Fruit fly (Drosophila melanogaster) whole organism: ENCODE results near the gene CG6276.

Experiments
- CG8478 ChIP-seq: fragments of >200 bp; optimal IDR thresholded peaks from 2 replicates; lab custom pipeline; 2018; ENCODE audit warnings: inconsistent platforms
- Dll ChIP-seq: fragments of >200 bp; optimal IDR thresholded peaks from 2 replicates; lab custom pipeline; 2017
- EcR ChIP-seq, 2 experiments: fragments of >200 bp; optimal IDR thresholded peaks; 2 replicates each; lab custom pipeline; 2017; ENCODE audit warnings: missing biosample characterization in 2 of 2, missing genetic modification characterization in 2 of 2, missing genetic modification reagents in 2 of 2
- pan ChIP-seq: fragments of >200 bp; optimal IDR thresholded peaks from 2 replicates; lab custom pipeline; 2017
- psq ChIP-seq: fragments of >200 bp; optimal IDR thresholded peaks from 2 replicates; lab custom pipeline; 2017
- usp ChIP-seq: fragments of >200 bp; optimal IDR thresholded peaks from 2 replicates; lab custom pipeline; 2017; ENCODE audit warnings: missing biosample characterization, missing genetic modification characterization, mixed read lengths

CG6276 gene

dm6 chr3R:15319912-15320746, at the start of gene CG6276, which contains the start of gene CG44040:
Gene CG6276 (minus strand): TSS chr3R:15320069.
Gene CG44040 (plus strand): TSS chr3R:15320378.
- TF ChIP-seq pan (no peak), Dll (lab: Kevin White, UChicago) (no peak), CG8478 (no peak), usp (GFP tag; lab: Kevin White, UChicago) (no peak), psq (no peak), EcR (GFP tag; optimal IDR thresholded peaks at IDR 0.05; lab: Kevin White, UChicago) (no peak)

DNA sequence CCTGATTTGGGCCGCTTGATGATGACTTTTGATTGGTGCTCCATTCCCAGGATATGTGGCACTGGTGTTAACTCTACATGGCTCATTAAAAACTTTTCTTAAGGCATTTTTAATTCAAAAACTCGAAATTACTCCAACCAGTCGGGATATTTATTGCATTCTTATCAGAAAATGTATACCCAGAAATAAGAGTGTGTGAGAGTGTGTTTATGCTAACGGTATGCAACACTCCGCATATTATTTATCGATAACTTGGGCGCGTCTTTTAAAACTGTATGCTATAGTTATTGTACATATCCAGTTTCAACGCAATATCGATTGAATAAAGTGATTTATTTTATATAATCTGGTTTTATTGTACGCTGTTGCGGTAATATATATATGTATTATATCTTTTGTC, 47.6 kb upstream of the CG6276 start, which contains the start of gene CG34404:
TSS of gene CG34404 (minus strand) at position 189 of the 400 bp plus-strand sequence.
- TF ChIP-seq CG8478 (no peak), psq (no peak), EcR (GFP tag; optimal IDR thresholded peaks at IDR 0.05; lab: Kevin White, UChicago) (no peak), pan (no peak), usp (GFP tag; lab: Kevin White, UChicago) (no peak), Dll (lab: Kevin White, UChicago) (no peak)

dm6 chr3R:15366839-15367238, 47.0 kb upstream of the CG6276 start:
- TF ChIP-seq psq (no peak), usp (GFP tag; lab: Kevin White, UChicago) (no peak), EcR (GFP tag; optimal IDR thresholded peaks at IDR 0.05; lab: Kevin White, UChicago) (no peak), Dll (lab: Kevin White, UChicago) (no peak), pan (no peak), CG8478 (no peak)

DNA sequence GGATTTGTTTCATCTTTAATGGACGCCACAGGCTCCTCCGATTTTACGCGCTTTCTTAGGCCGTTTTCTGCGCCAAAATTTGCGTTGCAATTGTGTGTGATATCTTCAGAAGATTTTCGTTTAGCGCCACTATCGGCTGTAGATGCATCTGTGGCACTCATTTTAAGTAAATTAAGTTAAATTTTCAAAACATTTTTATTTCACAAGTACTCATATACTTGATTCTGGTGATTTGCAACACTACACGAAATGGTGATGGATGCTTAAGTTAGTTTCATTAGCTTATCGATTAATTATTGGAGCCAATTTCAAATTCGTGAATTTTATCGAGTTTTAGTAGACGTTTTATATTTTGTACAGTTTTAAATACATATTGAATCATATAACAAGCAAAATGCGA, 43.7 kb upstream of the CG6276 start, which contains the start of gene CG6171:
TSS of gene CG6171 (minus strand) at position 250 of the 400 bp plus-strand sequence.
- TF ChIP-seq psq (no peak), Dll (lab: Kevin White, UChicago) (no peak)

DNA sequence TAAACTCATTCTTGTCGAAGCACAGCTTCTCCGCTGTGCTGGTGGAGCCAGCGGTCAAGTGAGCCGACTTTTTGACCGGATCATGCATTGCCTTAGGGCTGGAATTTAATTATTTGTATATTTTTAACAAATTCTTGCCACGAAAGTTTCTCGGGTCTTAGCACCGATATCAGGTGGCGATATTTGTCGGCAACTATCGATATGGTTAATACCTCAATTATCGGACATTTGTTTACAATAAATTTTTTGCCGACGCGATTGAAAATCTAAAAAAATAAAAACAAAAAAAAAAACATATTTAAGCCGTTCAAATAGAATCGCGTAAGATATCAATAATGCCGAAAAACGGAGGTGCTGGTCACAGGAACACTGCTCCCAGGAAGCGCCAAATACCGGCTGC, 41.6 kb upstream of the CG6276 start, which contains the start of the genes Cog2 and Trax:
TSS of gene Cog2 (minus strand) at position 168 of the 400 bp plus-strand sequence.
TSS of gene Trax (plus strand) at position 203 of the 400 bp plus-strand sequence.
- TF ChIP-seq pan (no peak), CG8478 (no peak), EcR (GFP tag; optimal IDR thresholded peaks at IDR 0.05; lab: Kevin White, UChicago) (no peak), usp (GFP tag; lab: Kevin White, UChicago) (no peak)

DNA sequence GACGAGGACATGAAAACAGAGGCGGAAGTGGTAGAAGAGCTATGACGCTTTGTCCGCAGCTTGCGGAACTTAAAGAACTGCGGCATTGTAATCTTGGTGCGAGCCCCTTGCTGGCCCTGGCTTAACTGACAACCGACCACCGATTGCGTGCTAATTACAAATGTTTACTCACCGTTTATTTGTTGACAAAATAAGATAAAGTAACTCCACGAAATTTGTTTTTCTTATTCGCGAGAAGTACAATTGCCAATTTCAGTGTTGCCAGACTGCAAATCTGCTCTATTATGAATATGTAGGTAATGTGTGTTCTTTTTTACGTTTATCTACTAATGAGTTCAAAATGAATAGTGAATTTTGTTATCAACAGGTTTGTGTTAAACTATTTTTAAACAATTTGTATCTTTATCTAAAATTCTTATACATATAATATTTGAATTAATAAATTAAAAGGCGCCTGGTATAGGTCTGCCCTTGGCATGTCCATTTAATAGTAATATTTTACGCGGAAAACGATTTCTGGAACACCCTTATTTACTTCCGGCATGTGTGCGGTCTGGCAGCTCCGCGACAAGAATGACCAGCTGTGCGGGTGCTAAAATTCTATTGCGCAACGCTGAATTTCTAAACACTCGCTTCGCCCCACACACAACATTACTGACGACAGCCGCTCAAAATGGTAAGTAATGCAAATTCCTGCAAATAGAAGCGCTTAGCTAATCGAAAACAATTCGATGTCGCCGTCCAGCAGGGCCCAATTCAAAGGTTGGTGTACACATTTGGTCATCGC, 37.0 kb upstream of the CG6276 start, which contains the start of the genes Atg4b and Hibch:
TSS of gene Atg4b (minus strand) at position 280 of the 787 bp plus-strand sequence.
TSS of gene Hibch (plus strand) at position 585 of the 787 bp plus-strand sequence.
- TF ChIP-seq pan = no peak
- TF ChIP-seq CG8478 = peak; percentile 60

DNA sequence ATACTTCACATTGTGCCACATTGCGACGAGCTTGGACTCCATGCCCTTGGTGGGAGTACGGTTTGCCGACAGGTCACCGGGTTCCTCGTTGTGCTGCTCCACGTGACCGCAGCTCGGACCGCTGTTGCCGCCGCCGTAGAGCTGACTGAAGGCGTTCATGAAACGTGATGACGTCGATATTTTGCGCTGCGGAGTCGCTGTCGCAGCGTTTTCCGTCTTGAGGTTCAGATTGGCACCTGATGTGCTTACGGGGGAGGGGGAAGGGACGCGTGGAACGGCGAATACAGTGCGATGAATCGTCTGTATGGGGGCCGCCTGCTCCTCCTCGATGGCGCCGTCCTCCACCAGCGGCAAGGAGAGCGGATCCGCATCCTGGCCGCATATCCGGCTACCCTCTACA, 36.3 kb upstream of the CG6276 start:
- TF ChIP-seq CG8478 (no peak), pan (no peak), usp (GFP tag; lab: Kevin White, UChicago) (no peak), EcR (GFP tag; optimal IDR thresholded peaks at IDR 0.05; lab: Kevin White, UChicago) (no peak), psq (no peak), Dll (lab: Kevin White, UChicago) (no peak)

- TF ChIP-seq Dll (lab: Kevin White, UChicago) (no peak), pan (no peak), EcR (GFP tag; optimal IDR thresholded peaks at IDR 0.05; lab: Kevin White, UChicago) (no peak), usp (GFP tag; lab: Kevin White, UChicago) (no peak), CG8478 (no peak), psq (no peak)
Measured at dm6 chr3R:15354019-15354418, 34.1 kb upstream of the CG6276 start.

DNA sequence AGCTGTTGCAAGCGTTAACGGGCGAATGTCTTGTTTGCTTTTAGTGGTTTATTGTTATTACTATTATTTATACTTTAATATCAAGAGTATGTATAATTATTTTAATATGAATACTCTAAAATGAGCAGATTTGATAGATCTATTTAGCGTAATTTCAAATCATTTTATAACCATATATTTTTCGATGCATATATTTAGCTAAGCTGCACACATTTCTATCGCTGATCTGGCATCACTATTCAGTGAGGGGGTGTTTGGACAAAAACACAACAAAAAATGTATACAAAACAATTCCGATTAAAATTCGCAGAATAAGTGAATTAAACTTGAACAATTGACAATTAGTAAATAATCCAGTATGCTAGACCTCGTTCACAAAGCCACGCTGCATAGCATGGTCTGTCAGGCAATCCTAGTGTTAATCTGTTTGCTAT, 31.1 kb upstream of the CG6276 start, which contains the start of the genes Trs33 and Tmtc4:
TSS of gene Trs33 (minus strand) at position 3 of the 434 bp plus-strand sequence.
TSS of gene Tmtc4 (plus strand) at position 233 of the 434 bp plus-strand sequence.
- TF ChIP-seq EcR (GFP tag; optimal IDR thresholded peaks at IDR 0.05; lab: Kevin White, UChicago) (no peak), psq (no peak), pan (no peak), CG8478 (no peak), usp (GFP tag; lab: Kevin White, UChicago) (no peak), Dll (lab: Kevin White, UChicago) (no peak)

DNA sequence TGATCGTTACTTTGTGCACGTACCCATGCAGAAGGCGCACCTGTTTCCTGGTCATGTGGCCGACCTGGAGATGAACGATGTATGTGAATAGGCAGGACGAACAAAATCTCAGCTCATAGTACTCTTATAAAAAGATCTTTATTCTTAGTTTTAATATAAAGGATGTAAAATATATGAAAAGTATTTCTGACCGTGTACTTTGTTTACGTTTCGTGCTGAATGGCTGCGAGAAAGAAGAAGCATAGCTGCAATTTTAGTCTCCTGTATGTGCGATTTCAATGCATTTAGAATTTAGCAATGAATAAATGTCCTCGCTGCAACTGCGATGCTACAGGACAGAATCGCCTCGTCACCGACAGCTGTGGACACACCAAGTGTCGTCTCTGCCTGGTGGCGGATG, 28.0 kb upstream of the CG6276 start, which contains the start of the genes CG42726 and CG42727:
TSS of gene CG42726 (plus strand) at position 227 of the 400 bp plus-strand sequence.
TSS of gene CG42727 (plus strand) at position 227 of the 400 bp plus-strand sequence.
- TF ChIP-seq psq (no peak), Dll (lab: Kevin White, UChicago) (no peak), usp (GFP tag; lab: Kevin White, UChicago) (no peak), CG8478 (no peak), EcR (GFP tag; optimal IDR thresholded peaks at IDR 0.05; lab: Kevin White, UChicago) (no peak), pan (no peak)

- no peak for TF ChIP-seq Dll (lab: Kevin White, UChicago)
- no peak for TF ChIP-seq EcR (GFP tag; optimal IDR thresholded peaks at IDR 0.05; lab: Kevin White, UChicago)
- no peak for TF ChIP-seq usp (GFP tag; lab: Kevin White, UChicago)
- no peak for TF ChIP-seq CG8478
- no peak for TF ChIP-seq pan
- no peak for TF ChIP-seq psq
Measured at dm6 chr3R:15346018-15346383, 26.1 kb upstream of the CG6276 start, which contains the start of the genes Surf4 and CG31301. Gene Surf4 (minus strand): TSS chr3R:15346176. Gene CG31301 (plus strand): TSS chr3R:15346205.
